Worm (Caenorhabditis elegans): ENCODE measurements around the gene ZK418.7.

Gene ZK418.7

DNA sequence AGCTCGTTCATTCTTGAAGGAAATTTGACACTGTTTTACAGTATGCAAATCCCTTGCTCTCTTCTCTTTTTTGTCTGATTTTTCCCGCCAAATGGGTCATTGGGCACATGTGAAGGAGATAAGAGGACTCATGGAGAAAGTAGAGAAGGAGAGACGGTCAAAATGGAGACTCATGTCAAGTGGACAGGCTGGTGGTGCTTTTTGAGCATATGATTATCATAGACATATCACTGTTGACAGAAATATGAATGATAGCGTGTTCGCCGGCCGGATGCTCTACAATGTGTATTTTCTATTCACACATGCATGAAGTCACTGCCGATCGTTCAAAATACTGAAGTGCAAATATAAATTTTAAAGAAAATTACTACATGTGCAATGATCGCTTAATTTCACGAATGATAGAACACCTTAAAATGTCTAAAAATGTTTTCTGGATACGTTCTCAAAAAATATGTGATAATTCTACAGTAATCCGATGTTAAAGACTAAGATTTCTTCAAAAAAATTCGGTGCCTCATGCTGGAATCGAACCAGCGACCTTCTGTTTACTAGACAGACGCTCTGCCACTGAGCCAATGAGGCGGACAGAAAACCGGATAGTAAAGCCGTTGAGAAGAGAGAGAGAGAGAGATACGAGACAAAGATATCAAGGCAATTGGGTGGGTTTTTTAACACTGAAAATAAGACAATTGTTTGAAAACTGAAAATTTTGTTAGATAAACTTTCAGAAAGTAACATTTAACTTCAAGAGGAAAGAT is 50.4 kb downstream of the ZK418.7 start:
- TF ChIP-seq hnd-1 (tag; optimal IDR thresholded peaks at IDR 0.05) (peak; percentile 43), hmbx-1 (tag; optimal IDR thresholded peaks at IDR 0.05) (peak; percentile 27), F13C5.2 (tag; optimal IDR thresholded peaks at IDR 0.05) (peak; percentile 14), sea-1 (GFP tag; conservative IDR thresholded peaks at IDR 0.05) (peak; percentile 61; the same call in 1 of the 2 replicates), tbx-11 (GFP tag; IDR thresholded peaks at IDR 0.05) (peak; percentile 62), ets-7 (tag; optimal IDR thresholded peaks at IDR 0.05) (no peak), aly-1 (tag; optimal IDR thresholded peaks at IDR 0.05) (peak; percentile 4), pes-1 (GFP tag; IDR thresholded peaks at IDR 0.05) (peak; percentile 85), ama-1 (optimal IDR thresholded peaks at IDR 0.05) (no peak), ceh-36 (tag; optimal IDR thresholded peaks at IDR 0.05) (peak; percentile 62), scrt-1 (GFP tag; IDR thresholded peaks at IDR 0.05) (peak; percentile 50; the same call in 1 of the 2 replicates), hmg-4 (GFP tag; optimal IDR thresholded peaks at IDR 0.05) (peak; percentile 62), B0310.2 (tag; optimal IDR thresholded peaks at IDR 0.05) (no peak), tra-4 (tag; optimal IDR thresholded peaks at IDR 0.05) (no peak), flt-1 (GFP tag; IDR thresholded peaks at IDR 0.05) (peak; percentile 71), tbx-37 (GFP tag; conservative IDR thresholded peaks at IDR 0.05) (0 out of 2 replicates have a peak, but pooled peaks have one; percentile 41), ceh-13 (GFP tag; optimal IDR thresholded peaks at IDR 0.05) (peak; percentile 44)

DNA sequence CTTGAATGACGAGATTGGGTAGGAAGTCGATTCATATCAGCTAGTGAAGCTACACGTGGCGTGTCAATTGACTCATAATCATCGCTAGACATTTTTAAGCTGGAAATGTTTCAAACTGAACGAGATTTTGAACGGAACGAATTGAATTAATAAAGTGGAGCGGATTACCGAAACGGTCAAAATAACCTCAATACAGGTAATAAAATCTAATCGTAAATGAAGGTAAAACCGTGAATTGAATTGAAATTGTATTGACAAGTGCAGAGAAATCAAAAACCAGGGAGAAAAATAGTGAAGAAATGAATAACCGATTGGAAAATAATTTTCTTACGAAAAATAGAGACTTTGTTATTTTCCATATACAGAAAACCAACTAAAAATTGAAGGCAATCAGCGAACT is 51.5 kb downstream of the ZK418.7 start, which contains the start of gene cyk-1:
Gene cyk-1, minus strand, starts transcription at position 101 of the 400 bp plus-strand sequence.
- TF ChIP-seq pes-1 (GFP tag; IDR thresholded peaks at IDR 0.05) (no peak), ceh-13 (GFP tag; optimal IDR thresholded peaks at IDR 0.05) (no peak), ama-1 (optimal IDR thresholded peaks at IDR 0.05) (no peak), tra-4 (tag; optimal IDR thresholded peaks at IDR 0.05) (no peak), sea-1 (GFP tag; conservative IDR thresholded peaks at IDR 0.05) (no peak), hnd-1 (tag; optimal IDR thresholded peaks at IDR 0.05) (no peak), tbx-11 (GFP tag; IDR thresholded peaks at IDR 0.05) (no peak), flt-1 (GFP tag; IDR thresholded peaks at IDR 0.05) (no peak), tbx-37 (GFP tag; conservative IDR thresholded peaks at IDR 0.05) (no peak), ets-7 (tag; optimal IDR thresholded peaks at IDR 0.05) (no peak), B0310.2 (tag; optimal IDR thresholded peaks at IDR 0.05) (no peak), aly-1 (tag; optimal IDR thresholded peaks at IDR 0.05) (no peak), scrt-1 (GFP tag; IDR thresholded peaks at IDR 0.05) (no peak), ceh-36 (tag; optimal IDR thresholded peaks at IDR 0.05) (no peak), hmg-4 (GFP tag; optimal IDR thresholded peaks at IDR 0.05) (no peak), hmbx-1 (tag; optimal IDR thresholded peaks at IDR 0.05) (no peak), F13C5.2 (tag; optimal IDR thresholded peaks at IDR 0.05) (no peak)
